Fruit fly (Drosophila melanogaster) ovary, adult (tissue): ENCODE data around the gene Sse.

Experiments
- CG17801 ChIP-seq: fragments of 200-800 bp; optimal IDR thresholded peaks from 2 replicates; lab custom pipeline; 2019; ENCODE audit warnings: missing biosample characterization, mild to moderate bottlenecking, missing genetic modification characterization, moderate library complexity; ENCODE audit not compliant: partially characterized antibody

The Sse gene

DNA sequence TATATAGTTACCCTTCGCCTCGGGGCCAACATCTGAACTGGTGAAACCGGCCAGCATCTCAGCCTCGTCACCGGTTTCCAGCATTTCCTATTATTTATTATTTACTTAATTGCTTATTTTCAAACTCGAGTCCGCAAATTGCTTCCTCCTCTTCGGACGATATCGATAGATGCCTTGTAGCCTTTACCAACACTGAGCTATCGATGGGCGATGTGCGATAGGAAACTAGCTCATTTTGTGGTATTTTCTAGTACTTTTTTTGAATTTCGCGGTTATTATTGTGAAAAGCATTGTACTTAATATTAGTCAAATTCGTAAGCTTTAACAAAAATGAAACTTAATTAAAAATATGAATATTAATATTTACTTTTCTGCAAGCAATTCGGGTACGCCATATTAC is at the start of gene Sse:
Sse (minus strand) TSS at position 177 of the 400 bp plus-strand sequence.
- TF ChIP-seq CG17801 (GFP tag; lab: Kevin White, UChicago) = no peak

- no peak for TF ChIP-seq CG17801 (GFP tag; lab: Kevin White, UChicago)
Measured at dm6 chr3L:5690994-5691503, 29.0 kb upstream of the Sse start.

dm6 chr3L:5686274-5686673 is 24.2 kb upstream of the Sse start:
- no peak for TF ChIP-seq CG17801 (GFP tag; lab: Kevin White, UChicago)

DNA sequence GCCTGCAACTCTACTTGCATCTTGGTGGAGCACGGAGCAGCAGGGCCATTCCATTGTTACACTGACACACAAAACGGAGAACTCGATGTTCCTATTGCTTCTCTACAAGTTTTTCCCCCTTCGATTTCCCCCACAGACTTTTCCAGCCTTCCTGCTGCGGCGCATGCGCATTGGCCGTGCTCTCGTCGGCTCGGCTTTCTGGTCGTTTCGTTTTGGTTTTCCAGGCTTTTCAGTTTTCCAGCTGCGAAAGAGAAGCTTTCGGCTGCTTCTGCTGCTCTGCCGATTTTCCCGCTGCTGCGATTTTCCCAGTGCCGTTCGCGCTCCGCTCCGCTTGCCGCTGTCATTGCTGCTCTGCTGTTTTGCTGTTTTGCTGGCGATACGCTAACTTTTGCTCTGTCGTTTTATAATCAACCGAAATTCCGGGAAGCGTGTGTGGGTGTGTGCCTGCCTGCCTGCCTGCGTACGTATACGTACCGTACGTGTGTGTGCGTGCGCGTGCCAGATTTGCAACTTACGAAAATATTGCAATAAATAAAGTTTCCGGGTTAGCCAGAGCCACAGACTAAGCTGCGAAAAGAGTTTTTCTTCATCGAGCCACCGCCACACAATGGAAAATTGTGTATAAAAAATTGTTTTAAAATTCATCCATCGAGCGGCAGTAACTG is 16.3 kb upstream of the Sse start:
- no peak for TF ChIP-seq CG17801 (GFP tag; lab: Kevin White, UChicago)

DNA sequence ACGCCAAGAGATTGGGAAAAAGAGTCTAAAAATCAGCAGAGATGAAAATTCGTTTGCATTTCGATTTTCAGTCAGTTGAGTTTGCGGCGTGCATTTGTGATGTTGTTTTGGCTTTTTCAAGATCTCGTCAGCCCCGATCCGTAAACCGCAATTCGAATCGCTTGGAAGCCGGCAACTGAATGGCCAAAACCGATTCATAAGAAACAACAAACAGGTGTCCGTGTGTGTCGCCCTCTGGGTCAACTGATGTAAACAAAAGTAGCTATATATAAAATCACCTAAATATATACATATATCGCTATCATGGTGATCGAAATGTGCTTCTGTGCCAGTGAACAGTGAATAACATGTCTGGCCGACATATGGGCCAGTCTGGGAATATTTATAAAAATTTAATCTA is 4.7 kb upstream of the Sse start:
- TF ChIP-seq CG17801 (GFP tag; lab: Kevin White, UChicago) = no peak

dm6 chr3L:5665434-5665833 is 3.4 kb upstream of the Sse start:
- no peak for TF ChIP-seq CG17801 (GFP tag; lab: Kevin White, UChicago)

DNA sequence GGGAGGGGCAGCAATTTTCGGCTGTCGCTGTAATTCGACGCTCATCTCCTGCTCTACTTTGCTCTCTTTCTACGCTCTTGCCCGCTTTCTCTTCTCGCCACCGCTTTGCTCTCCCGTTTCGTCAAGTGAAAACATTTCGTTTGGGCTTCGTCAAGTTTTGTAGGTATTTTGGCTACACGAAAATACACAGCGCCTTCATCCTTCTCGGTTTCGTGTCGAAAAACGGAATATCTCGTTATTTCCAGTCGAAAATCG is 2.6 kb upstream of the Sse start:
- TF ChIP-seq CG17801 (GFP tag; lab: Kevin White, UChicago) = no peak

dm6 chr3L:5663876-5664718 is 2.0 kb upstream of the Sse start, which contains the start of gene CG46320:
TSS of gene CG46320 (plus strand) at chr3L:5664121.
- no peak for TF ChIP-seq CG17801 (GFP tag; lab: Kevin White, UChicago)

- no peak for TF ChIP-seq CG17801 (GFP tag; lab: Kevin White, UChicago)
Measured at dm6 chr3L:5663250-5663649, 1.2 kb upstream of the Sse start.

dm6 chr3L:5658368-5658767 is 3.7 kb downstream of the Sse start:
- no peak for TF ChIP-seq CG17801 (GFP tag; lab: Kevin White, UChicago)

dm6 chr3L:5657221-5657963 is 4.7 kb downstream of the Sse start, which contains the start of gene sif:
TSS of gene sif (plus strand) at chr3L:5657913.
- no peak for TF ChIP-seq CG17801 (GFP tag; lab: Kevin White, UChicago)

dm6 chr3L:5655751-5656276 is 6.2 kb downstream of the Sse start:
- no peak for TF ChIP-seq CG17801 (GFP tag; lab: Kevin White, UChicago)

- TF ChIP-seq CG17801 (GFP tag; lab: Kevin White, UChicago) = no peak
Measured at dm6 chr3L:5654955-5655750, 6.9 kb downstream of the Sse start.

- TF ChIP-seq CG17801 (GFP tag; lab: Kevin White, UChicago) = no peak
Measured at dm6 chr3L:5654403-5654883, 7.6 kb downstream of the Sse start, which contains the start of gene lin-28. TSS of gene lin-28 (plus strand) at chr3L:5654681.
